Fruit fly (Drosophila melanogaster) whole organism, embryonic: ENCODE measurements around the gene Toll-4.

ENCODE experiments used
- Blimp-1 ChIP-seq: fragments of 200-800 bp; sonication (Bioruptor generic); optimal IDR thresholded peaks from 3 replicates; lab custom pipeline; 2018; ENCODE audit warnings: missing biosample characterization, missing genetic modification characterization, mild to moderate bottlenecking, moderate library complexity, missing genetic modification reagents
- CG10274 ChIP-seq: fragments of 200-800 bp; sonication (Bioruptor generic); optimal IDR thresholded peaks from 3 replicates; lab custom pipeline; 2017; ENCODE audit warnings: missing biosample characterization, mild to moderate bottlenecking, missing genetic modification characterization
- CG10979 ChIP-seq: fragments of 200-800 bp; sonication (Bioruptor generic); optimal IDR thresholded peaks from 2 replicates; lab custom pipeline; 2018; ENCODE audit warnings: missing biosample characterization, mild to moderate bottlenecking, missing genetic modification characterization, moderate library complexity
- CG11247 ChIP-seq: fragments of 200-800 bp; sonication (Bioruptor generic); IDR thresholded peaks from 2 replicates; pipeline ENCODE4 v1.3.6; 2022; ENCODE audit warnings: missing biosample characterization, missing genetic modification characterization
- CG13123 ChIP-seq: fragments of 200-800 bp; sonication (Bioruptor generic); optimal IDR thresholded peaks from 2 replicates; lab custom pipeline; 2016; ENCODE audit warnings: missing biosample characterization, missing genetic modification characterization
- CG13894 ChIP-seq: fragments of 200-800 bp; sonication (Bioruptor generic); optimal IDR thresholded peaks from 3 replicates; lab custom pipeline; 2018; ENCODE audit warnings: missing biosample characterization, mild to moderate bottlenecking, missing genetic modification characterization, moderate library complexity
- CG14014 ChIP-seq: fragments of 200-800 bp; sonication (Bioruptor generic); IDR thresholded peaks from 2 replicates; pipeline ENCODE4 v1.3.6; 2022; ENCODE audit warnings: missing biosample characterization, missing genetic modification characterization
- CG14441 ChIP-seq: fragments of 200-800 bp; sonication (Bioruptor generic); IDR thresholded peaks from 2 replicates; pipeline ENCODE4 v1.3.6; 2022; ENCODE audit warnings: missing biosample characterization, missing genetic modification characterization
- CG15479 ChIP-seq: fragments of 200-800 bp; sonication (Bioruptor generic); optimal IDR thresholded peaks from 3 replicates; lab custom pipeline; 2019; ENCODE audit warnings: missing biosample characterization, mild to moderate bottlenecking, missing genetic modification characterization, moderate library complexity
- CG15514 ChIP-seq: fragments of 200-800 bp; sonication (Bioruptor generic); optimal IDR thresholded peaks from 3 replicates; lab custom pipeline; 2017; ENCODE audit warnings: missing biosample characterization, missing genetic modification characterization, mild to moderate bottlenecking, moderate library complexity, missing genetic modification reagents
- CG17361 ChIP-seq: fragments of 200-800 bp; sonication (Bioruptor generic); IDR thresholded peaks from 3 replicates; pipeline ENCODE4 v1.3.6; 2022; ENCODE audit warnings: missing biosample characterization, missing genetic modification characterization
- CG17829 ChIP-seq: fragments of 200-800 bp; optimal IDR thresholded peaks from 2 replicates; lab custom pipeline; 2019; ENCODE audit warnings: missing biosample characterization, mild to moderate bottlenecking, missing genetic modification characterization, moderate library complexity
- CG2129 ChIP-seq: fragments of 200-800 bp; sonication (Bioruptor generic); IDR thresholded peaks from 2 replicates; pipeline ENCODE4 v1.3.6; 2022; ENCODE audit warnings: missing biosample characterization, missing genetic modification characterization; ENCODE audit not compliant: partially characterized antibody
- CG34224 ChIP-seq: fragments of 200-800 bp; sonication (Bioruptor generic); IDR thresholded peaks from 3 replicates; pipeline ENCODE4 v1.3.6; 2022; ENCODE audit warnings: missing biosample characterization, missing genetic modification characterization; ENCODE audit not compliant: partially characterized antibody
- CG42726 ChIP-seq: fragments of 200-800 bp; sonication (Bioruptor generic); IDR thresholded peaks from 2 replicates; pipeline ENCODE4 v1.3.6; 2022; ENCODE audit warnings: missing biosample characterization, missing genetic modification characterization; ENCODE audit not compliant: partially characterized antibody
- CG4328 ChIP-seq: fragments of 200-800 bp; sonication (Bioruptor generic); optimal IDR thresholded peaks from 3 replicates; lab custom pipeline; 2017; ENCODE audit warnings: missing biosample characterization, missing genetic modification reagents, missing genetic modification characterization
- CG43689 ChIP-seq: fragments of 200-800 bp; sonication (Bioruptor generic); IDR thresholded peaks from 2 replicates; pipeline ENCODE4 v1.3.6; 2022; ENCODE audit warnings: missing biosample characterization, missing genetic modification characterization
- CG4617 ChIP-seq: fragments of 200-800 bp; sonication (Bioruptor generic); optimal IDR thresholded peaks from 3 replicates; lab custom pipeline; 2016; ENCODE audit warnings: missing biosample characterization, missing genetic modification characterization, borderline replicate concordance
- CG4820 ChIP-seq: fragments of 200-800 bp; sonication (Bioruptor generic); optimal IDR thresholded peaks from 3 replicates; lab custom pipeline; 2016; ENCODE audit warnings: missing biosample characterization, missing genetic modification characterization
- CG8765 ChIP-seq: fragments of 200-800 bp; sonication (Bioruptor generic); IDR thresholded peaks from 2 replicates; pipeline ENCODE4 v1.3.6; 2022; ENCODE audit warnings: missing biosample characterization, missing genetic modification characterization
- Chrac-16 ChIP-seq: fragments of 200-800 bp; sonication (Bioruptor generic); optimal IDR thresholded peaks from 3 replicates; lab custom pipeline; 2016; ENCODE audit warnings: missing biosample characterization, missing genetic modification characterization
- Dfd ChIP-seq, 2 experiments: fragments of >200 bp; optimal IDR thresholded peaks; 2 replicates each; lab custom pipeline; 2017; ENCODE audit warnings: missing biosample characterization in 2 of 2, missing genetic modification characterization in 2 of 2
- Hmx ChIP-seq: fragments of 200-800 bp; sonication (Bioruptor generic); optimal IDR thresholded peaks from 2 replicates; lab custom pipeline; 2016; ENCODE audit warnings: missing biosample characterization, missing genetic modification characterization
- Hr39 ChIP-seq: fragments of >200 bp; optimal IDR thresholded peaks from 2 replicates; lab custom pipeline; 2017
- Hr78 ChIP-seq, 2 experiments: fragments of 200-800 bp in 1 of 2; fragments of >200 bp in 1 of 2; sonication (Bioruptor generic) in 1 of 2; optimal IDR thresholded peaks; 2 replicates each; lab custom pipeline; 2017 to 2019; ENCODE audit warnings: missing biosample characterization in 2 of 2, missing genetic modification characterization in 2 of 2, mild to moderate bottlenecking in 1 of 2, moderate library complexity in 1 of 2
- Hsf ChIP-seq: fragments of 200-800 bp; sonication (Bioruptor generic); optimal IDR thresholded peaks from 3 replicates; lab custom pipeline; 2016; ENCODE audit warnings: missing biosample characterization, missing genetic modification characterization
- MBD-R2 ChIP-seq: fragments of 200-800 bp; sonication (Bioruptor generic); IDR thresholded peaks from 2 replicates; pipeline ENCODE4 v1.3.6; 2022; ENCODE audit warnings: missing biosample characterization, missing genetic modification characterization
- Neu2 ChIP-seq: fragments of 200-800 bp; sonication (Bioruptor generic); optimal IDR thresholded peaks from 3 replicates; lab custom pipeline; 2016; ENCODE audit warnings: missing biosample characterization, missing genetic modification characterization, borderline replicate concordance
- PHDP ChIP-seq: fragments of 200-800 bp; sonication (Bioruptor generic); optimal IDR thresholded peaks from 3 replicates; lab custom pipeline; 2018; ENCODE audit warnings: missing biosample characterization, mild to moderate bottlenecking, missing genetic modification characterization, moderate library complexity
- Xrp1 ChIP-seq: fragments of 200-800 bp; sonication (Bioruptor generic); IDR thresholded peaks from 2 replicates; pipeline ENCODE4 v1.3.6; 2022; ENCODE audit warnings: missing biosample characterization, missing genetic modification characterization
- abd-A ChIP-seq: fragments of 200-800 bp; sonication (Bioruptor generic); optimal IDR thresholded peaks from 3 replicates; lab custom pipeline; 2019; ENCODE audit warnings: missing biosample characterization, mild to moderate bottlenecking, missing genetic modification characterization, moderate library complexity
- ash1 ChIP-seq: fragments of 200-800 bp; sonication (Bioruptor generic); optimal IDR thresholded peaks from 2 replicates; lab custom pipeline; 2018; ENCODE audit warnings: missing biosample characterization, mild to moderate bottlenecking, missing genetic modification characterization
- chif ChIP-seq, 2 experiments: fragments of 200-800 bp; sonication (Bioruptor generic); optimal IDR thresholded peaks; 3 replicates each; lab custom pipeline; 2016; ENCODE audit warnings: missing biosample characterization in 2 of 2, missing genetic modification characterization in 2 of 2
- chm ChIP-seq: fragments of 200-800 bp; sonication (Bioruptor generic); IDR thresholded peaks from 2 replicates; pipeline ENCODE4 v1.3.6; 2022; ENCODE audit warnings: missing biosample characterization, missing genetic modification characterization
- da ChIP-seq: fragments of 200-800 bp; sonication (Bioruptor generic); optimal IDR thresholded peaks from 2 replicates; lab custom pipeline; 2016; ENCODE audit warnings: missing biosample characterization, missing genetic modification characterization
- emc ChIP-seq: fragments of 200-800 bp; sonication (Bioruptor generic); optimal IDR thresholded peaks from 2 replicates; lab custom pipeline; 2016; ENCODE audit warnings: missing biosample characterization, missing genetic modification characterization
- en ChIP-seq: fragments of 200-800 bp; sonication (Bioruptor generic); optimal IDR thresholded peaks from 2 replicates; lab custom pipeline; 2016; ENCODE audit warnings: missing biosample characterization, missing genetic modification characterization
- gem ChIP-seq: fragments of 200-800 bp; sonication (Bioruptor generic); optimal IDR thresholded peaks from 2 replicates; lab custom pipeline; 2019; ENCODE audit warnings: missing biosample characterization, mild to moderate bottlenecking, missing genetic modification characterization, moderate library complexity
- grn ChIP-seq: fragments of 200-800 bp; sonication (Bioruptor generic); optimal IDR thresholded peaks from 3 replicates; lab custom pipeline; 2017; ENCODE audit warnings: missing biosample characterization, missing genetic modification characterization
- hbn ChIP-seq: fragments of 200-800 bp; sonication (Bioruptor generic); IDR thresholded peaks from 2 replicates; pipeline ENCODE4 v1.3.6; 2022; ENCODE audit warnings: missing biosample characterization, missing genetic modification characterization; ENCODE audit not compliant: partially characterized antibody
- hth ChIP-seq: fragments of >200 bp; optimal IDR thresholded peaks from 2 replicates; lab custom pipeline; 2017; ENCODE audit warnings: inconsistent platforms
- kay ChIP-seq: fragments of 200-800 bp; sonication (Bioruptor generic); optimal IDR thresholded peaks from 2 replicates; lab custom pipeline; 2016; ENCODE audit warnings: missing biosample characterization, missing genetic modification characterization
- odd ChIP-seq: fragments of 200-800 bp; sonication (Bioruptor generic); optimal IDR thresholded peaks from 2 replicates; lab custom pipeline; 2017; ENCODE audit warnings: missing biosample characterization, mild to moderate bottlenecking, missing genetic modification characterization
- pb ChIP-seq: fragments of 200-800 bp; sonication (Bioruptor generic); optimal IDR thresholded peaks from 3 replicates; lab custom pipeline; 2016; ENCODE audit warnings: missing biosample characterization, missing genetic modification characterization
- psq ChIP-seq: fragments of 200-800 bp; sonication (Bioruptor generic); optimal IDR thresholded peaks from 2 replicates; lab custom pipeline; 2017; ENCODE audit warnings: missing biosample characterization, missing genetic modification characterization
- shn ChIP-seq: fragments of 200-800 bp; sonication (Bioruptor generic); optimal IDR thresholded peaks from 3 replicates; lab custom pipeline; 2016; ENCODE audit warnings: missing biosample characterization, missing genetic modification characterization
- sima ChIP-seq: fragments of 200-800 bp; sonication (Bioruptor generic); optimal IDR thresholded peaks from 2 replicates; lab custom pipeline; 2016; ENCODE audit warnings: missing biosample characterization, missing genetic modification characterization
- tll ChIP-seq, 2 experiments: fragments of 200-800 bp in 1 of 2; fragments of >200 bp in 1 of 2; sonication (Bioruptor generic) in 1 of 2; optimal IDR thresholded peaks; 2 replicates each; lab custom pipeline; 2017 to 2019; ENCODE audit warnings: missing biosample characterization in 2 of 2, missing genetic modification characterization in 2 of 2, mild to moderate bottlenecking in 1 of 2, moderate library complexity in 1 of 2
- vfl ChIP-seq: fragments of 200-800 bp; sonication (Bioruptor generic); optimal IDR thresholded peaks from 2 replicates; lab custom pipeline; 2016; ENCODE audit warnings: missing biosample characterization, missing genetic modification characterization
- wek ChIP-seq: fragments of 200-800 bp; sonication (Bioruptor generic); optimal IDR thresholded peaks from 3 replicates; lab custom pipeline; 2018; ENCODE audit warnings: missing biosample characterization, mild to moderate bottlenecking, missing genetic modification characterization, moderate library complexity

Gene Toll-4

DNA sequence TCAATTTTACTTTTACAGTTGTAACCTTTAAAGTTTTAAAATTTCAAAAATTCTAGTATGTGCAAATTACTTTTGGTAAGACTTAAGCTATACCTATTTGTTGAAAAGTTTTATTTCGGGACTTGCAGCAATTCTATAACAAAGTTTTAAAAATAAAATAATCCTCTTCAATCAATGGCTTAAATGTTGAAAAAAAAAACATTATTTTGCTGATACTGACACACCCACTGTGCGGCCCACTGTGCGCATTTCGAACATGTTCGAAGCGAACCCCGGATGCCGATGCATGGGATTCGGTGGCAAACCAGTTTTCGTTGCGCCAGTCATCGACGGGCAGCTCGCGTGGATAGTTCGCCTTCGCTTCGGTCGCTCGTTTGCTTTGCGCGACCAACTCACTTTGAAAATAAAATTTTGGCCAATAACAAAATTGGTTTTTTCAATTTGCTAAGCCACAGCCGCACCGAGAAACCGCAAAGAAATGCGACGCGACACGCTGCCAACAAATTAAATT lies 41.6 kb downstream of the Toll-4 start, which contains the start of gene CG32982 (continued):
- TF ChIP-seq grn (GFP tag; lab: Kevin White, UChicago) (peak; percentile 64), CG11247 (GFP tag; lab: Robert Waterston, UW) (peak; percentile 88), Hmx (peak; percentile 82), PHDP (peak; percentile 89), vfl (GFP tag; lab: Kevin White, UChicago) (peak; percentile 77), Hsf (GFP tag; lab: Kevin White, UChicago) (peak; percentile 93), sima (GFP tag; lab: Kevin White, UChicago) (no peak), CG15479 (GFP tag; lab: Kevin White, UChicago) (peak; percentile 51), CG15514 (GFP tag; lab: Kevin White, UChicago) (peak; percentile 72), chm (peak; percentile 86), tll (GFP tag; optimal IDR thresholded peaks at IDR 0.05; lab: Kevin White, UChicago) (no peak), Neu2 (peak; percentile 81), da (peak; percentile 89), emc (peak; percentile 78), hbn (GFP tag; lab: Robert Waterston, UW) (no peak), abd-A (tag; lab: Kevin White, UChicago) (peak; percentile 20), MBD-R2 (GFP tag; lab: Robert Waterston, UW) (peak; percentile 71; the same call in 1 of the 2 replicates), CG10979 (tag; lab: Kevin White, UChicago) (peak; percentile 94), CG13894 (tag; lab: Kevin White, UChicago) (peak; percentile 79), gem (tag; lab: Kevin White, UChicago) (peak; percentile 95), Dfd (GFP tag; optimal IDR thresholded peaks at IDR 0.05; lab: Kevin White, UChicago) (no peak), Hr39 (lab: Kevin White, UChicago) (no peak), ash1 (GFP tag; lab: Kevin White, UChicago) (peak; percentile 15), CG14014 (peak; percentile 91), psq (GFP tag; lab: Kevin White, UChicago) (peak; percentile 55), CG14441 (peak; percentile 89), CG13123 (GFP tag; lab: Kevin White, UChicago) (peak; percentile 65), CG10274 (peak; percentile 79), Hr78 (GFP tag; optimal IDR thresholded peaks at IDR 0.05; lab: Kevin White, UChicago) (peak in 1 of 2 experiments; percentile 78), CG2129 (GFP tag; lab: Robert Waterston, UW) (no peak), kay (GFP tag; lab: Kevin White, UChicago) (peak; percentile 70), CG4617 (peak; percentile 72), CG34224 (0 out of 3 replicates have a peak, but pooled peaks have one; percentile 22), CG4820 (GFP tag; lab: Kevin White, UChicago) (peak; percentile 90), CG17361 (GFP tag; lab: Robert Waterston, UW) (peak; percentile 95), CG42726 (GFP tag; lab: Robert Waterston, UW) (peak; percentile 73; the same call in 1 of the 2 replicates), odd (GFP tag; lab: Kevin White, UChicago) (peak; percentile 92), CG8765 (GFP tag; lab: Robert Waterston, UW) (no peak; the same call in none of the 2 replicates), pb (GFP tag; lab: Kevin White, UChicago) (peak; percentile 94), Chrac-16 (GFP tag; lab: Kevin White, UChicago) (peak; percentile 90), hth (lab: Kevin White, UChicago) (no peak), shn (peak; percentile 94), wek (GFP tag; lab: Kevin White, UChicago) (peak; percentile 43), chif (GFP tag; optimal IDR thresholded peaks at IDR 0.05; lab: Kevin White, UChicago) (peak; percentile 85 to 91), Blimp-1 (peak; percentile 79), Xrp1 (GFP tag; lab: Robert Waterston, UW) (peak; percentile 92), CG43689 (GFP tag; lab: Robert Waterston, UW) (peak; percentile 64; the same call in 1 of the 2 replicates), en (GFP tag; lab: Kevin White, UChicago) (peak; percentile 86), CG17829 (peak; percentile 90), CG4328 (peak; percentile 91)
